Worm (Caenorhabditis elegans): ENCODE measurements around the gene F10G7.9.

DNA sequence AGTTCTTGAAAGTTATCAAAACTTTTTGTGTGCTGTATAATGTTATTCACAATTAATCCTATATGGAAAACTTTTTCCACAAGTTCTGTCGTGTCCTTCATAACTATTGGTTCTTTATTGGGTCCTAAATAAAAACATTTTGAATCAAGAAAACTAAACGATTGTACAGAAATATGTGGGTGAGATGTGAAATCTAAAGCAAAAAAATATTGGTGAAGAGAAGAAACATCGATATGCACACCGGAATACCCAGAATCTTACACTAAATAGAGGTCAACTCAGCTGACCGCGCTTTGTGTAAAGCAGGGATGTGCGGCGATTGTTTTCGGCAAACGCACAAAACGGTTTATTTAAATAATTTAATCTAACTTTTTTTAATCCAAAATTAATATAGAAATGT lies 45.0 kb downstream of the F10G7.9 start, which contains the start of gene T05A7.13:
- TF ChIP-seq fkh-10 (GFP tag; optimal IDR thresholded peaks at IDR 0.05) (no peak), madf-2 (tag; optimal IDR thresholded peaks at IDR 0.05) (no peak), ceh-34 (tag; optimal IDR thresholded peaks at IDR 0.05) (no peak), lim-6 (tag; optimal IDR thresholded peaks at IDR 0.05) (no peak), tbx-2 (tag; optimal IDR thresholded peaks at IDR 0.05) (no peak), hlh-13 (GFP tag; optimal IDR thresholded peaks at IDR 0.05) (no peak), elt-2 (tag; optimal IDR thresholded peaks at IDR 0.05) (no peak), ceh-45 (GFP tag; IDR thresholded peaks at IDR 0.05) (no peak), pag-3 (tag; optimal IDR thresholded peaks at IDR 0.05; ENCODE audit: borderline replicate concordance) (no peak), syd-9 (tag; optimal IDR thresholded peaks at IDR 0.05) (no peak), unc-55 (GFP tag; optimal IDR thresholded peaks at IDR 0.05) (no peak), C08G9.2 (tag; optimal IDR thresholded peaks at IDR 0.05) (no peak), pha-4 (tag; optimal IDR thresholded peaks at IDR 0.05) (no peak), ceh-18 (tag; optimal IDR thresholded peaks at IDR 0.05) (no peak)
